Fruit fly (Drosophila melanogaster) whole organism, embryonic: Measurements from ENCODE around the gene CG17329.

Experiments
- ATbp ChIP-seq: fragments of 200-800 bp; sonication (Bioruptor generic); optimal IDR thresholded peaks from 2 replicates; lab custom pipeline; 2017; ENCODE audit warnings: missing biosample characterization, mild to moderate bottlenecking, missing genetic modification characterization, missing genetic modification reagents
- Abd-B ChIP-seq: fragments of 200-800 bp; sonication (Bioruptor generic); optimal IDR thresholded peaks from 2 replicates; lab custom pipeline; 2018; ENCODE audit warnings: missing biosample characterization, mild to moderate bottlenecking, missing genetic modification characterization, moderate library complexity
- Blimp-1 ChIP-seq: fragments of 200-800 bp; sonication (Bioruptor generic); optimal IDR thresholded peaks from 3 replicates; lab custom pipeline; 2018; ENCODE audit warnings: missing biosample characterization, missing genetic modification characterization, mild to moderate bottlenecking, moderate library complexity, missing genetic modification reagents
- CG10267 ChIP-seq: fragments of 200-800 bp; sonication (Bioruptor generic); optimal IDR thresholded peaks from 2 replicates; lab custom pipeline; 2018; ENCODE audit warnings: missing biosample characterization, mild to moderate bottlenecking, missing genetic modification characterization, moderate library complexity
- CG10321 ChIP-seq: fragments of 200-800 bp; sonication (Bioruptor generic); IDR thresholded peaks from 2 replicates; pipeline ENCODE4 v1.3.6; 2022; ENCODE audit warnings: missing biosample characterization, missing genetic modification characterization
- CG10431 ChIP-seq: fragments of 200-800 bp; sonication (Bioruptor generic); optimal IDR thresholded peaks from 3 replicates; lab custom pipeline; 2018; ENCODE audit warnings: missing biosample characterization, mild to moderate bottlenecking, missing genetic modification characterization
- CG12942 ChIP-seq: fragments of 200-800 bp; sonication (Bioruptor generic); optimal IDR thresholded peaks from 3 replicates; lab custom pipeline; 2016; ENCODE audit warnings: missing biosample characterization, missing genetic modification characterization
- CG15011 ChIP-seq: fragments of 200-800 bp; sonication (Bioruptor generic); optimal IDR thresholded peaks from 3 replicates; lab custom pipeline; 2018; ENCODE audit warnings: missing biosample characterization, mild to moderate bottlenecking, missing genetic modification characterization
- CG18619 ChIP-seq: fragments of 200-800 bp; sonication (Bioruptor generic); optimal IDR thresholded peaks from 3 replicates; lab custom pipeline; 2017; ENCODE audit warnings: missing biosample characterization, mild to moderate bottlenecking, missing genetic modification characterization
- CG2889 ChIP-seq: fragments of 200-800 bp; sonication (Bioruptor generic); IDR thresholded peaks from 3 replicates; pipeline ENCODE4 v1.3.6; 2022; ENCODE audit warnings: missing biosample characterization, missing genetic modification characterization
- CG32767 ChIP-seq: fragments of 200-800 bp; sonication (Bioruptor generic); IDR thresholded peaks from 2 replicates; pipeline ENCODE4 v1.3.6; 2022; ENCODE audit warnings: missing biosample characterization, missing genetic modification characterization
- CG7987 ChIP-seq: fragments of 200-800 bp; sonication (Bioruptor generic); optimal IDR thresholded peaks from 2 replicates; lab custom pipeline; 2018; ENCODE audit warnings: missing biosample characterization, mild to moderate bottlenecking, missing genetic modification characterization, moderate library complexity
- Dp ChIP-seq: fragments of 200-800 bp; sonication (Bioruptor generic); optimal IDR thresholded peaks from 2 replicates; lab custom pipeline; 2018; ENCODE audit warnings: missing biosample characterization, mild to moderate bottlenecking, missing genetic modification characterization, moderate library complexity
- HLH3B ChIP-seq: fragments of 200-800 bp; sonication (Bioruptor generic); IDR thresholded peaks from 2 replicates; pipeline ENCODE4 v1.3.6; 2022; ENCODE audit warnings: missing biosample characterization, missing genetic modification characterization
- Hr51 ChIP-seq, 2 experiments: fragments of 200-800 bp; sonication (Bioruptor generic); optimal IDR thresholded peaks; 2 replicates in 1 of 2; 3 replicates in 1 of 2; lab custom pipeline; 2016 to 2018; ENCODE audit warnings: missing biosample characterization in 2 of 2, missing genetic modification characterization in 2 of 2, mild to moderate bottlenecking in 1 of 2, moderate library complexity in 1 of 2
- Med ChIP-seq: fragments of 200-800 bp; sonication (Bioruptor generic); peaks from one replicate; lab custom pipeline; 2016; ENCODE audit warnings: missing biosample characterization, missing genetic modification characterization, mild to moderate bottlenecking, inconsistent platforms, moderate library complexity
- Rfx ChIP-seq: fragments of 200-800 bp; sonication (Bioruptor generic); IDR thresholded peaks from 2 replicates; pipeline ENCODE4 v1.3.6; 2022; ENCODE audit warnings: missing biosample characterization, missing genetic modification characterization
- Stat92E ChIP-seq, 3 experiments: fragments of >200 bp in 2 of 3; fragments of 200-800 bp in 1 of 3; sonication (Bioruptor generic) in 1 of 3; optimal IDR thresholded peaks; 2 replicates each; lab custom pipeline; 2017 to 2019; ENCODE audit warnings: missing biosample characterization in 3 of 3, missing genetic modification characterization in 3 of 3, mild to moderate bottlenecking in 1 of 3, moderate library complexity in 1 of 3
- Trl ChIP-seq, 3 experiments: fragments of >200 bp in 2 of 3; fragments of 200-800 bp in 1 of 3; sonication (Bioruptor generic) in 1 of 3; optimal IDR thresholded peaks; 2 replicates in 1 of 3; 3 replicates in 2 of 3; lab custom pipeline; 2016 to 2017; ENCODE audit warnings: missing biosample characterization in 1 of 3, missing genetic modification characterization in 1 of 3
- YL-1 ChIP-seq: fragments of 200-800 bp; sonication (Bioruptor generic); optimal IDR thresholded peaks from 3 replicates; lab custom pipeline; 2017; ENCODE audit warnings: missing biosample characterization, mild to moderate bottlenecking, missing genetic modification characterization
- ara ChIP-seq: fragments of 200-800 bp; sonication (Bioruptor generic); IDR thresholded peaks from 2 replicates; pipeline ENCODE4 v1.3.6; 2022; ENCODE audit warnings: missing biosample characterization, missing genetic modification characterization
- cg ChIP-seq: fragments of 200-800 bp; sonication (Bioruptor generic); optimal IDR thresholded peaks from 3 replicates; lab custom pipeline; 2019; ENCODE audit warnings: missing biosample characterization, mild to moderate bottlenecking, missing genetic modification characterization, moderate library complexity
- chinmo ChIP-seq: fragments of 200-800 bp; sonication (Bioruptor generic); IDR thresholded peaks from 4 replicates; pipeline ENCODE4 v1.3.6; 2022; ENCODE audit warnings: missing biosample characterization, missing genetic modification characterization; ENCODE audit not compliant: partially characterized antibody
- corto ChIP-seq: fragments of 200-800 bp; sonication (Bioruptor generic); optimal IDR thresholded peaks from 2 replicates; lab custom pipeline; 2016; ENCODE audit warnings: missing biosample characterization, mild to moderate bottlenecking, missing genetic modification characterization, moderate library complexity
- crol ChIP-seq: fragments of 200-800 bp; sonication (Bioruptor generic); IDR thresholded peaks from 2 replicates; pipeline ENCODE4 v1.3.6; 2022; ENCODE audit warnings: missing biosample characterization, missing genetic modification characterization
- grn ChIP-seq: fragments of 200-800 bp; sonication (Bioruptor generic); optimal IDR thresholded peaks from 3 replicates; lab custom pipeline; 2017; ENCODE audit warnings: missing biosample characterization, missing genetic modification characterization
- gsb ChIP-seq: fragments of 200-800 bp; sonication (Bioruptor generic); IDR thresholded peaks from 2 replicates; pipeline ENCODE4 v1.3.6; 2022; ENCODE audit warnings: missing biosample characterization, missing genetic modification characterization
- inv ChIP-seq: fragments of 200-800 bp; sonication (Bioruptor generic); IDR thresholded peaks from 2 replicates; pipeline ENCODE4 v1.3.6; 2022; ENCODE audit warnings: missing biosample characterization, missing genetic modification characterization; ENCODE audit not compliant: partially characterized antibody
- lab ChIP-seq: fragments of 200-800 bp; sonication (Bioruptor generic); optimal IDR thresholded peaks from 3 replicates; lab custom pipeline; 2017; ENCODE audit warnings: missing biosample characterization, missing genetic modification characterization, mild to moderate bottlenecking, moderate library complexity, missing genetic modification reagents
- lbe ChIP-seq: fragments of 200-800 bp; sonication (Bioruptor generic); optimal IDR thresholded peaks from 2 replicates; lab custom pipeline; 2016; ENCODE audit warnings: missing biosample characterization, mild to moderate bottlenecking, missing genetic modification characterization
- mirr ChIP-seq: fragments of 200-800 bp; sonication (Bioruptor generic); optimal IDR thresholded peaks from 3 replicates; lab custom pipeline; 2018; ENCODE audit warnings: missing biosample characterization, mild to moderate bottlenecking, missing genetic modification characterization
- nom ChIP-seq: fragments of 200-800 bp; sonication (Bioruptor generic); optimal IDR thresholded peaks from 2 replicates; lab custom pipeline; 2017; ENCODE audit warnings: missing biosample characterization, missing genetic modification characterization, mild to moderate bottlenecking, moderate library complexity, missing genetic modification reagents
- oc ChIP-seq: fragments of 200-800 bp; sonication (Bioruptor generic); optimal IDR thresholded peaks from 2 replicates; lab custom pipeline; 2018; ENCODE audit warnings: missing biosample characterization, mild to moderate bottlenecking, missing genetic modification characterization, moderate library complexity
- phol ChIP-seq: fragments of 200-800 bp; sonication (Bioruptor generic); optimal IDR thresholded peaks from 3 replicates; lab custom pipeline; 2018; ENCODE audit warnings: missing biosample characterization, mild to moderate bottlenecking, missing genetic modification characterization, moderate library complexity
- ranshi ChIP-seq: fragments of 200-800 bp; sonication (Bioruptor generic); IDR thresholded peaks from 2 replicates; pipeline ENCODE4 v1.3.6; 2022; ENCODE audit warnings: missing biosample characterization, missing genetic modification characterization
- scrt ChIP-seq: fragments of 200-800 bp; sonication (Bioruptor generic); optimal IDR thresholded peaks from 2 replicates; lab custom pipeline; 2018; ENCODE audit warnings: missing biosample characterization, mild to moderate bottlenecking, missing genetic modification characterization, moderate library complexity
- seq ChIP-seq: fragments of 200-800 bp; sonication (Bioruptor generic); IDR thresholded peaks from 2 replicates; pipeline ENCODE4 v1.3.6; 2022; ENCODE audit warnings: missing biosample characterization, missing genetic modification characterization
- sr ChIP-seq: fragments of 200-800 bp; sonication (Bioruptor generic); IDR thresholded peaks from 3 replicates; pipeline ENCODE4 v1.3.6; 2022; ENCODE audit warnings: missing biosample characterization, missing genetic modification characterization
- tap ChIP-seq: fragments of 200-800 bp; optimal IDR thresholded peaks from 3 replicates; lab custom pipeline; 2019; ENCODE audit warnings: missing biosample characterization, mild to moderate bottlenecking, missing genetic modification characterization, moderate library complexity
- tup ChIP-seq: fragments of 200-800 bp; sonication (Bioruptor generic); optimal IDR thresholded peaks from 2 replicates; lab custom pipeline; 2016; ENCODE audit warnings: missing biosample characterization, mild to moderate bottlenecking, missing genetic modification characterization, moderate library complexity
- unc-4 ChIP-seq: fragments of 200-800 bp; sonication (Bioruptor generic); IDR thresholded peaks from 2 replicates; pipeline ENCODE4 v1.3.6; 2022; ENCODE audit warnings: missing biosample characterization, missing genetic modification characterization; ENCODE audit not compliant: partially characterized antibody
- vvl ChIP-seq: fragments of 200-800 bp; sonication (Bioruptor generic); IDR thresholded peaks from 2 replicates; pipeline ENCODE4 v1.3.6; 2022; ENCODE audit warnings: missing biosample characterization, missing genetic modification characterization

Gene CG17329

dm6 chr2L:16324833-16325232 is 33.7 kb downstream of the CG17329 start (continued):
- TF ChIP-seq grn (GFP tag; lab: Kevin White, UChicago) (no peak), Med (peak; percentile 46), Hr51 (GFP tag; optimal IDR thresholded peaks at IDR 0.05; lab: Kevin White, UChicago) (no peak), tap (no peak), vvl (peak; percentile 24; the same call in 1 of the 2 replicates), tup (GFP tag; lab: Kevin White, UChicago) (peak; percentile 4), phol (peak; percentile 11), Rfx (GFP tag; lab: Robert Waterston, UW) (0 out of 2 replicates have a peak, but pooled peaks have one; percentile 27), CG12942 (GFP tag; lab: Kevin White, UChicago) (no peak), nom (GFP tag; lab: Kevin White, UChicago) (peak; percentile 73), ara (GFP tag; lab: Robert Waterston, UW) (peak; percentile 54), CG32767 (0 out of 2 replicates have a peak, but pooled peaks have one; percentile 30), seq (GFP tag; lab: Robert Waterston, UW) (peak; percentile 29; the same call in 1 of the 2 replicates), Abd-B (GFP tag; lab: Kevin White, UChicago) (no peak), YL-1 (GFP tag; lab: Kevin White, UChicago) (peak; percentile 33), oc (peak; percentile 19), Dp (peak; percentile 25), CG10431 (GFP tag; lab: Kevin White, UChicago) (peak; percentile 15), CG18619 (GFP tag; lab: Kevin White, UChicago) (no peak), crol (GFP tag; lab: Robert Waterston, UW) (peak; percentile 93), gsb (GFP tag; lab: Robert Waterston, UW) (no peak), Stat92E (GFP tag; optimal IDR thresholded peaks at IDR 0.05; lab: Kevin White, UChicago) (no peak), lbe (GFP tag; lab: Kevin White, UChicago) (peak; percentile 59), inv (GFP tag; lab: Robert Waterston, UW) (no peak), CG15011 (GFP tag; lab: Kevin White, UChicago) (no peak), lab (GFP tag; lab: Kevin White, UChicago) (peak; percentile 23), HLH3B (GFP tag; lab: Robert Waterston, UW) (peak; percentile 7; the same call in 1 of the 2 replicates), CG2889 (no peak), Blimp-1 (GFP tag; lab: Kevin White, UChicago) (peak; percentile 10), CG10267 (tag; lab: Kevin White, UChicago) (peak; percentile 83), mirr (peak; percentile 1), corto (GFP tag; lab: Kevin White, UChicago) (peak; percentile 62), ATbp (peak; percentile 5), CG7987 (GFP tag; lab: Kevin White, UChicago) (peak; percentile 16), sr (0 out of 3 replicates have a peak, but pooled peaks have one; percentile 8), scrt (GFP tag; lab: Kevin White, UChicago) (peak; percentile 82), CG10321 (GFP tag; lab: Robert Waterston, UW) (peak; percentile 94), cg (GFP tag; lab: Kevin White, UChicago) (peak; percentile 83), chinmo (GFP tag; lab: Robert Waterston, UW) (peak; percentile 65; the same call in 3 of the 4 replicates), ranshi (0 out of 2 replicates have a peak, but pooled peaks have one; percentile 10), unc-4 (no peak), Trl (optimal IDR thresholded peaks at IDR 0.05; lab: Kevin White, UChicago) (peak in 1 of 2 experiments; percentile 12), Trl (GFP tag; optimal IDR thresholded peaks at IDR 0.05; lab: Kevin White, UChicago) (no peak)
